Worm (Caenorhabditis elegans): ENCODE measurements around the gene sup-1.

DNA sequence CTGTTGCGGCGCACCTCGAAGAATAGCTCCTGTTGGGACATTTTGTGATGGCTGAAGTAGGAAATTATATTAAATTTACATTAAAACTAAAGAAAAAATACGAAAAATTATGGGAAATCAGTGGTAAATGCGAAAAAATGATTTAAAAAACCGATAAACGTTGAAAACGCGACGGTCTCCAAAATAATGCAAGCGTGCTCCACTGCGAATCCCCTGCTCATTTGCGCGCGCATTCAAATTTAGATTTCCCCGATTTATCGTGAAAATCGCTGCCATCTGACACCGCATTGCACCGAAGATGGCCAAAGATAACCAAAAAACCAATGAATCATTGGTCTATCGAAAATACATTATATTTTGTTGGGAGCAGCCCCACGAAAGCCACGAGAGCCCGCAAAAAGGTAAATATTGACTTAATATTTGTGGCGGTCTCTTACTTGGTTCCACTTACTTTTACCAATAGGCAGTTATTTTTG, 18.0 kb downstream of the sup-1 start, which contains the start of the genes elb-1 and Y41C4A.11:
- TF ChIP-seq pag-3 (tag; optimal IDR thresholded peaks at IDR 0.05; ENCODE audit: borderline replicate concordance) (no peak), nhr-232 (tag; optimal IDR thresholded peaks at IDR 0.05) (no peak)
